Fruit fly (Drosophila melanogaster): ENCODE measurements around the gene Xrp1.
A peak's percentile ranks its signal among the peaks of the same experiment; 100 is the strongest.

Xrp1 gene

DNA sequence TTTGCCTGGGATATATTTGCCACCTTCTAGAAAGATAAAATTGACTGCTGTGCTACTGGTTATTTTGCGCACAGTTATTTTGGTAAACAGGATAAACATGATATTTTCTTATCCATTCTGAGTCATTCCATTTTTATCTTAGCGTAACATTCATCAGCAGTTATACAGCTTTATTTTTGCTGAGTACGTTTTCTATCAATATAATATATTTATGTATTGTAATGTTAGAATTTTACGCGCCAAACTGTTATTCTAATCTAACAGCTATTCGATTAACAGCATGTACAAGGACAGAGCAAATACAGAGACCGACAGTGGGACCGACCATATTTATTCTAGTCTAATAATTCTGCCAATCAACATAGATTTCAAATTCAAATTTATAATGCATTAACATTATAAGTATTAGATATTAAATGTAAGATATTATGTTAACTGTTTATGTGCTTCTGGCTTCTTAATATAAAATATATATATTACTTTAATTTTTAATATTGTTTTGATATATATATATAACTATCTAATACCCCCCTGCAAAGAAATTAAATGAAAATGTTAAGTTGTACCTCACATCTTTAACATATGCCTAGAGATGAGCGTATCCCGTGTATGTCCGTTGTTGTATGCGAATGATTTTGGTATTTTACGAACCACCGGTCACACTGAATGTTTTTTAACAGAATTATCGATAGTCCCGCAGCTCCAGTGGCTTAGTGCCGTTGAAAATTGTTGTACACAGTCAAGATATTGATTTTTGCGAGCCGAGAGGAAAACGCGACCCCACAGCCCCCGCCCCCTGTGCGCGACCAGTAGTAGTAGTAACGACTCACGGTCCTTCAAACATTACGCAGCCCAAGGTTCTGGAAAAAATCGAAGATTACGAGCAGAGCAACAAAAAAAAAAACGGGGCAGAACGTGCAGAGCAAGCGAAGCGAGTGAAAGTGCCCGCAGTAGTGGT is 8.6 kb upstream of the Xrp1 start, which contains the start of gene EndoA (continued):
- TF ChIP-seq CG10959 (GFP tag; IDR thresholded peaks at IDR 0.05) (no peak), CG2889 (GFP tag; IDR thresholded peaks at IDR 0.05) (no peak), ab (GFP tag; optimal IDR thresholded peaks at IDR 0.05) (no peak), CG12104 (GFP tag; optimal IDR thresholded peaks at IDR 0.05) (peak; percentile 15), Hand (GFP tag; optimal IDR thresholded peaks at IDR 0.05) (no peak), CG1233 (GFP tag; optimal IDR thresholded peaks at IDR 0.05) (peak; percentile 31), Gsc (GFP tag; IDR thresholded peaks at IDR 0.05) (no peak), dysf (GFP tag; IDR thresholded peaks at IDR 0.05) (peak; percentile 48; the same call in 1 of the 3 replicates), CG6813 (GFP tag; optimal IDR thresholded peaks at IDR 0.05) (no peak), CG3726 (GFP tag; IDR thresholded peaks at IDR 0.05) (no peak), Dfd (GFP tag; optimal IDR thresholded peaks at IDR 0.05) (no peak), CG31388 (GFP tag; optimal IDR thresholded peaks at IDR 0.05) (no peak), seq (GFP tag; IDR thresholded peaks at IDR 0.05) (no peak), sd (tag; optimal IDR thresholded peaks at IDR 0.05) (peak; percentile 36), Awh (GFP tag; IDR thresholded peaks at IDR 0.05) (no peak), maf-S (GFP tag; optimal IDR thresholded peaks at IDR 0.05) (no peak), CG3065 (GFP tag; optimal IDR thresholded peaks at IDR 0.05) (no peak), CG12744 (GFP tag; optimal IDR thresholded peaks at IDR 0.05) (no peak), bowl (GFP tag; IDR thresholded peaks at IDR 0.05) (no peak), CG14667 (GFP tag; IDR thresholded peaks at IDR 0.05) (peak; percentile 10; the same call in 1 of the 2 replicates), CG11093 (GFP tag; IDR thresholded peaks at IDR 0.05) (no peak), CG4360 (GFP tag; IDR thresholded peaks at IDR 0.05) (no peak), crp (GFP tag; optimal IDR thresholded peaks at IDR 0.05) (no peak), ash1 (GFP tag; optimal IDR thresholded peaks at IDR 0.05) (no peak), fd102C (GFP tag; optimal IDR thresholded peaks at IDR 0.05) (no peak), CG4820 (GFP tag; optimal IDR thresholded peaks at IDR 0.05) (peak; percentile 25), Lim3 (GFP tag; IDR thresholded peaks at IDR 0.05) (no peak), klu (GFP tag; IDR thresholded peaks at IDR 0.05) (no peak), nau (GFP tag; optimal IDR thresholded peaks at IDR 0.05) (no peak), sob (GFP tag; IDR thresholded peaks at IDR 0.05) (no peak), rib (GFP tag; IDR thresholded peaks at IDR 0.05) (no peak), eyg (GFP tag; optimal IDR thresholded peaks at IDR 0.05) (no peak), CG10431 (GFP tag; optimal IDR thresholded peaks at IDR 0.05) (no peak), ci (GFP tag; IDR thresholded peaks at IDR 0.05) (no peak; the same call in 2 of the 3 replicates), CG32772 (GFP tag; IDR thresholded peaks at IDR 0.05) (0 out of 2 replicates have a peak, but pooled peaks have one; percentile 13), CG8388 (GFP tag; optimal IDR thresholded peaks at IDR 0.05) (peak; percentile 37), CG42726 (GFP tag; IDR thresholded peaks at IDR 0.05; ENCODE audit: partially characterized antibody) (peak; percentile 42; the same call in 1 of the 2 replicates), Abd-B (GFP tag; optimal IDR thresholded peaks at IDR 0.05) (no peak), pros (GFP tag; optimal IDR thresholded peaks at IDR 0.05) (no peak), E2f1 (GFP tag; IDR thresholded peaks at IDR 0.05) (peak; percentile 43; the same call in 1 of the 2 replicates), CG6683 (GFP tag; optimal IDR thresholded peaks at IDR 0.05) (no peak), Stat92E (GFP tag; optimal IDR thresholded peaks at IDR 0.05) (peak in 1 of 3 experiments; percentile 15), CG14050 (GFP tag; IDR thresholded peaks at IDR 0.05) (0 out of 3 replicates have a peak, but pooled peaks have one; percentile 27), CG10366 (GFP tag; IDR thresholded peaks at IDR 0.05) (no peak), slp2 (GFP tag; optimal IDR thresholded peaks at IDR 0.05) (no peak), CG10147 (GFP tag; optimal IDR thresholded peaks at IDR 0.05) (peak; percentile 33), cg (GFP tag; optimal IDR thresholded peaks at IDR 0.05) (no peak), CG13123 (GFP tag; optimal IDR thresholded peaks at IDR 0.05) (no peak), CG18599 (GFP tag; optimal IDR thresholded peaks at IDR 0.05) (peak; percentile 61)

All from whole organism, embryonic.